Worm (Caenorhabditis elegans): ENCODE results near the gene acl-14.
A peak's percentile ranks its signal among the peaks of the same experiment; 100 is the strongest.

The acl-14 gene

ce11 chrV:9318046-9318445, 15.4 kb downstream of the acl-14 start, which contains the start of gene kvs-3 (continued):
- TF ChIP-seq lin-39 (tag; optimal IDR thresholded peaks at IDR 0.05) (no peak), nhr-102 (tag; optimal IDR thresholded peaks at IDR 0.05) (no peak), mdt-29 (GFP tag; IDR thresholded peaks at IDR 0.05) (no peak; the same call in 1 of the 2 replicates), gei-8 (GFP tag; optimal IDR thresholded peaks at IDR 0.05) (peak; percentile 89), hif-1 (tag; optimal IDR thresholded peaks at IDR 0.05) (peak in 1 of 2 experiments; percentile 62), dmd-6 (GFP tag; IDR thresholded peaks at IDR 0.05) (peak; percentile 75), ztf-11 (tag; optimal IDR thresholded peaks at IDR 0.05) (no peak)

ce11 chrV:9316970-9317369, 16.5 kb downstream of the acl-14 start:
- 0 out of 2 replicates have a peak, but pooled peaks have one; percentile 41 for TF ChIP-seq ctbp-1 (GFP tag; IDR thresholded peaks at IDR 0.05)
- no peak for TF ChIP-seq attf-4 (tag; optimal IDR thresholded peaks at IDR 0.05)
- no peak for TF ChIP-seq ceh-62 (tag; optimal IDR thresholded peaks at IDR 0.05)
- no peak for TF ChIP-seq vab-7 (GFP tag; IDR thresholded peaks at IDR 0.05)
- TF ChIP-seq zfp-3 (GFP tag; conservative IDR thresholded peaks at IDR 0.05) = no peak
- peak; percentile 65 for TF ChIP-seq fkh-10 (GFP tag; optimal IDR thresholded peaks at IDR 0.05)
- TF ChIP-seq F44E2.7 (GFP tag; IDR thresholded peaks at IDR 0.05) = no peak

ce11 chrV:9314408-9314807, 19.0 kb downstream of the acl-14 start:
- TF ChIP-seq dpl-1 (GFP tag; optimal IDR thresholded peaks at IDR 0.05) (no peak), mes-2 (tag; optimal IDR thresholded peaks at IDR 0.05; ENCODE audit: poor library complexity, severe bottlenecking) (no peak), unc-62 (GFP tag; optimal IDR thresholded peaks at IDR 0.05 in 1 of 2) (peak in 1 of 2 experiments; percentile 96), unc-62 (tag; optimal IDR thresholded peaks at IDR 0.05) (no peak)

ce11 chrV:9312377-9312776, 21.1 kb downstream of the acl-14 start:
- TF ChIP-seq aha-1 (tag) (no peak), fkh-10 (GFP tag; optimal IDR thresholded peaks at IDR 0.05) (peak; percentile 65)

ce11 chrV:9305116-9305515, 28.3 kb downstream of the acl-14 start, which contains the start of gene F44A2.3:
Gene F44A2.3 (plus strand): TSS chrV:9305416.
- TF ChIP-seq dve-1 (tag; optimal IDR thresholded peaks at IDR 0.05; ENCODE audit: insufficient read depth) (peak; percentile 9), cey-2 (tag; optimal IDR thresholded peaks at IDR 0.05; ENCODE audit: borderline replicate concordance, insufficient read depth) (no peak)

- no peak for TF ChIP-seq spr-3 (GFP tag; optimal IDR thresholded peaks at IDR 0.05)
- no peak for TF ChIP-seq Y48G9A.11 (GFP tag; IDR thresholded peaks at IDR 0.05)
- no peak for TF ChIP-seq egl-43 (GFP tag; IDR thresholded peaks at IDR 0.05)
- TF ChIP-seq skn-1 (tag; optimal IDR thresholded peaks at IDR 0.05) = no peak
- no peak for TF ChIP-seq unc-62 (GFP tag; optimal IDR thresholded peaks at IDR 0.05 in 1 of 2)
- TF ChIP-seq unc-62 (tag; optimal IDR thresholded peaks at IDR 0.05) = no peak
- no peak for TF ChIP-seq saeg-2 (GFP tag; IDR thresholded peaks at IDR 0.05)
- no peak for TF ChIP-seq lin-13 (GFP tag; optimal IDR thresholded peaks at IDR 0.05)
- TF ChIP-seq zag-1 (tag; optimal IDR thresholded peaks at IDR 0.05) = no peak
- no peak for TF ChIP-seq nhr-42 (GFP tag; IDR thresholded peaks at IDR 0.05)
- no peak for TF ChIP-seq attf-4 (tag; optimal IDR thresholded peaks at IDR 0.05)
- no peak for TF ChIP-seq aha-1 (tag)
- no peak for TF ChIP-seq ceh-32 (tag; optimal IDR thresholded peaks at IDR 0.05; ENCODE audit: poor library complexity)
- TF ChIP-seq ZK337.2 (GFP tag; IDR thresholded peaks at IDR 0.05) = no peak
- TF ChIP-seq lin-38 (GFP tag; IDR thresholded peaks at IDR 0.05) = no peak
- TF ChIP-seq D1046.2 (GFP tag; IDR thresholded peaks at IDR 0.05) = no peak
- no peak for TF ChIP-seq ztf-7 (tag; optimal IDR thresholded peaks at IDR 0.05)
- TF ChIP-seq dmd-6 (GFP tag; IDR thresholded peaks at IDR 0.05) = no peak
- TF ChIP-seq lin-29 (GFP tag; IDR thresholded peaks at IDR 0.05) = no peak
- TF ChIP-seq snpc-1.2 (GFP tag; IDR thresholded peaks at IDR 0.05) = no peak
- no peak for TF ChIP-seq nhr-102 (tag; optimal IDR thresholded peaks at IDR 0.05)
These were observed 30.4 kb downstream of the acl-14 start, which contains the start of gene nhr-39 for ce11 chrV:9303026-9303425. Gene nhr-39 (plus strand): TSS chrV:9303326.
